Worm (Caenorhabditis elegans): ENCODE data around the gene C25H3.3.

Gene C25H3.3

ce11 chrII:5660736-5661734, 33.0 kb upstream of the C25H3.3 start, which contains the start of the genes ift-43 and mdt-26:
ift-43 (minus strand) TSS chrII:5660786.
mdt-26 (plus strand) TSS chrII:5661181.
- TF ChIP-seq nhr-237 (tag; optimal IDR thresholded peaks at IDR 0.05) = no peak
- TF ChIP-seq unc-62 (GFP tag; optimal IDR thresholded peaks at IDR 0.05) = peak; percentile 42
- TF ChIP-seq nhr-28 (tag; optimal IDR thresholded peaks at IDR 0.05) = no peak
- peak; percentile 70 for TF ChIP-seq drap-1 (GFP tag; optimal IDR thresholded peaks at IDR 0.05)
- peak; percentile 86 for TF ChIP-seq lsy-2 (tag; optimal IDR thresholded peaks at IDR 0.05)
- TF ChIP-seq sem-2 (GFP tag; optimal IDR thresholded peaks at IDR 0.05) = no peak
- peak; percentile 78 for TF ChIP-seq ham-2 (GFP tag; optimal IDR thresholded peaks at IDR 0.05)
- TF ChIP-seq unc-39 (tag; optimal IDR thresholded peaks at IDR 0.05) = no peak
- TF ChIP-seq unc-120 (tag; optimal IDR thresholded peaks at IDR 0.05; ENCODE audit: poor library complexity, severe bottlenecking) = peak; percentile 74
- peak; percentile 32 for TF ChIP-seq flh-1 (GFP tag; optimal IDR thresholded peaks at IDR 0.05)
- peak; percentile 73 for TF ChIP-seq lin-13 (tag; optimal IDR thresholded peaks at IDR 0.05)
- peak; percentile 40 for TF ChIP-seq mls-2 (tag; optimal IDR thresholded peaks at IDR 0.05)
- peak; percentile 36 for TF ChIP-seq ces-1 (GFP tag; optimal IDR thresholded peaks at IDR 0.05)
- TF ChIP-seq elt-3 (tag; optimal IDR thresholded peaks at IDR 0.05) = no peak
- peak; percentile 20 for TF ChIP-seq ztf-11 (tag; optimal IDR thresholded peaks at IDR 0.05)
- peak; percentile 42 for TF ChIP-seq mep-1 (tag; optimal IDR thresholded peaks at IDR 0.05)
- no peak for TF ChIP-seq tbx-8 (GFP tag; optimal IDR thresholded peaks at IDR 0.05)
- TF ChIP-seq M03D4.4 (tag; optimal IDR thresholded peaks at IDR 0.05) = peak; percentile 67
- peak; percentile 85 for TF ChIP-seq sptf-1 (tag; optimal IDR thresholded peaks at IDR 0.05)
- peak; percentile 80 for TF ChIP-seq cnd-1 (tag; optimal IDR thresholded peaks at IDR 0.05)
- no peak for TF ChIP-seq ceh-83 (GFP tag; optimal IDR thresholded peaks at IDR 0.05)
- TF ChIP-seq bed-3 (GFP tag; optimal IDR thresholded peaks at IDR 0.05) = no peak
- TF ChIP-seq nhr-12 (tag; optimal IDR thresholded peaks at IDR 0.05) = no peak
- TF ChIP-seq ceh-39 (tag; optimal IDR thresholded peaks at IDR 0.05) = no peak
- no peak for TF ChIP-seq elt-1 (tag; optimal IDR thresholded peaks at IDR 0.05; ENCODE audit: borderline replicate concordance, insufficient read depth)
- no peak for TF ChIP-seq snpc-4 (tag; optimal IDR thresholded peaks at IDR 0.05)
- no peak for TF ChIP-seq blmp-1 (tag; optimal IDR thresholded peaks at IDR 0.05)
- no peak for TF ChIP-seq nhr-2 (tag; optimal IDR thresholded peaks at IDR 0.05)
- peak; percentile 55 for TF ChIP-seq hlh-1 (tag; optimal IDR thresholded peaks at IDR 0.05)
- peak; percentile 53 for TF ChIP-seq pha-4 (tag; optimal IDR thresholded peaks at IDR 0.05)
- TF ChIP-seq lin-32 (GFP tag; optimal IDR thresholded peaks at IDR 0.05) = no peak
- TF ChIP-seq ceh-43 (GFP tag; optimal IDR thresholded peaks at IDR 0.05) = no peak
- peak; percentile 48 for TF ChIP-seq mab-5 (tag; optimal IDR thresholded peaks at IDR 0.05)
- TF ChIP-seq zip-8 (tag; optimal IDR thresholded peaks at IDR 0.05) = no peak
- no peak for TF ChIP-seq nhr-76 (tag; optimal IDR thresholded peaks at IDR 0.05)

- TF ChIP-seq snpc-4 (tag; optimal IDR thresholded peaks at IDR 0.05) (no peak), ceh-43 (GFP tag; optimal IDR thresholded peaks at IDR 0.05) (peak; percentile 66), mls-2 (tag; optimal IDR thresholded peaks at IDR 0.05) (peak; percentile 97), lsy-2 (tag; optimal IDR thresholded peaks at IDR 0.05) (peak; percentile 70), M03D4.4 (tag; optimal IDR thresholded peaks at IDR 0.05) (peak; percentile 86), elt-3 (tag; optimal IDR thresholded peaks at IDR 0.05) (peak; percentile 76), lin-32 (GFP tag; optimal IDR thresholded peaks at IDR 0.05) (peak; percentile 70), unc-39 (tag; optimal IDR thresholded peaks at IDR 0.05) (no peak), nhr-76 (tag; optimal IDR thresholded peaks at IDR 0.05) (peak; percentile 54), drap-1 (GFP tag; optimal IDR thresholded peaks at IDR 0.05) (peak; percentile 90), flh-1 (GFP tag; optimal IDR thresholded peaks at IDR 0.05) (peak; percentile 1), cnd-1 (tag; optimal IDR thresholded peaks at IDR 0.05) (peak; percentile 78), nhr-2 (tag; optimal IDR thresholded peaks at IDR 0.05) (peak; percentile 38), nhr-237 (tag; optimal IDR thresholded peaks at IDR 0.05) (peak; percentile 71), elt-1 (tag; optimal IDR thresholded peaks at IDR 0.05; ENCODE audit: borderline replicate concordance, insufficient read depth) (no peak), hlh-1 (tag; optimal IDR thresholded peaks at IDR 0.05) (peak; percentile 79), ceh-39 (tag; optimal IDR thresholded peaks at IDR 0.05) (peak; percentile 73), ztf-11 (tag; optimal IDR thresholded peaks at IDR 0.05) (peak; percentile 62), bed-3 (GFP tag; optimal IDR thresholded peaks at IDR 0.05) (peak; percentile 54), lin-13 (tag; optimal IDR thresholded peaks at IDR 0.05) (no peak), zip-8 (tag; optimal IDR thresholded peaks at IDR 0.05) (no peak), tbx-8 (GFP tag; optimal IDR thresholded peaks at IDR 0.05) (peak; percentile 34), ham-2 (GFP tag; optimal IDR thresholded peaks at IDR 0.05) (peak; percentile 96), mep-1 (tag; optimal IDR thresholded peaks at IDR 0.05) (peak; percentile 44), ceh-83 (GFP tag; optimal IDR thresholded peaks at IDR 0.05) (peak; percentile 90), nhr-28 (tag; optimal IDR thresholded peaks at IDR 0.05) (no peak), mab-5 (tag; optimal IDR thresholded peaks at IDR 0.05) (no peak), unc-62 (GFP tag; optimal IDR thresholded peaks at IDR 0.05) (peak; percentile 58), ces-1 (GFP tag; optimal IDR thresholded peaks at IDR 0.05) (peak; percentile 61), sem-2 (GFP tag; optimal IDR thresholded peaks at IDR 0.05) (peak; percentile 77), sptf-1 (tag; optimal IDR thresholded peaks at IDR 0.05) (peak; percentile 95), blmp-1 (tag; optimal IDR thresholded peaks at IDR 0.05) (no peak), pha-4 (tag; optimal IDR thresholded peaks at IDR 0.05) (peak; percentile 80), nhr-12 (tag; optimal IDR thresholded peaks at IDR 0.05) (peak; percentile 23), unc-120 (tag; optimal IDR thresholded peaks at IDR 0.05; ENCODE audit: poor library complexity, severe bottlenecking) (peak; percentile 93)
These were observed 32.2 kb upstream of the C25H3.3 start for ce11 chrII:5661735-5662177.
